Worm (Caenorhabditis elegans) whole organism, young adult: ENCODE results near the gene F54D5.15.

Source experiments
- B0035.1 ChIP-seq: sonication (generic microtip); optimal IDR thresholded peaks from 2 replicates; lab custom pipeline; 2016; ENCODE audit warnings: missing genetic modification characterization, mild to moderate bottlenecking, missing compliant biosample characterization, missing genotype, missing genetic modification reagents
- B0336.3 ChIP-seq: fragments of 200-800 bp; sonication (Bioruptor generic); IDR thresholded peaks from 2 replicates; pipeline ENCODE4 v1.3.6; 2022; ENCODE audit warnings: missing genetic modification characterization, missing compliant biosample characterization
- C06A6.2 ChIP-seq: fragments of 200-800 bp; sonication (Bioruptor generic); conservative IDR thresholded peaks from 2 replicates; pipeline ENCODE4 v1.3.6; 2022; ENCODE audit warnings: missing genetic modification characterization, missing compliant biosample characterization
- C17E4.6 ChIP-seq: fragments of 200-800 bp; sonication (Bioruptor generic); IDR thresholded peaks from 2 replicates; pipeline ENCODE4 v1.3.6; 2022; ENCODE audit warnings: missing genetic modification reagents, missing genetic modification characterization, missing compliant biosample characterization
- D2030.7 ChIP-seq: fragments of 200-800 bp; sonication (Bioruptor generic); IDR thresholded peaks from 2 replicates; pipeline ENCODE4 v1.3.6; 2022; ENCODE audit warnings: missing genetic modification reagents, missing genetic modification characterization, missing compliant biosample characterization
- F23B12.7 ChIP-seq: sonication (generic microtip); optimal IDR thresholded peaks from 2 replicates; lab custom pipeline; 2017; ENCODE audit warnings: missing genetic modification characterization, mild to moderate bottlenecking, missing compliant biosample characterization, antibody characterized with exemption, moderate library complexity; ENCODE audit not compliant: insufficient read depth
- F49E8.2 ChIP-seq: sonication (generic microtip); optimal IDR thresholded peaks from 3 replicates; lab custom pipeline; 2017; ENCODE audit warnings: missing genetic modification characterization, mild to moderate bottlenecking, missing compliant biosample characterization, antibody characterized with exemption, moderate library complexity; ENCODE audit not compliant: insufficient read depth
- K12H6.12 ChIP-seq: fragments of 200-800 bp; sonication (Bioruptor generic); optimal IDR thresholded peaks from 2 replicates; lab custom pipeline; 2018; ENCODE audit warnings: mild to moderate bottlenecking, missing genetic modification characterization, missing compliant biosample characterization
- Y67H2A.10 ChIP-seq: fragments of 200-800 bp; sonication (Bioruptor generic); conservative IDR thresholded peaks from 2 replicates; pipeline ENCODE4 v1.3.6; 2022; ENCODE audit warnings: missing genetic modification reagents, missing genetic modification characterization, missing compliant biosample characterization
- Y95B8A.8 ChIP-seq: fragments of 200-800 bp; sonication (Bioruptor generic); IDR thresholded peaks from 2 replicates; pipeline ENCODE4 v1.3.6; 2022; ENCODE audit warnings: missing genetic modification reagents, missing genetic modification characterization, missing compliant biosample characterization
- ZK185.1 ChIP-seq: sonication (generic microtip); optimal IDR thresholded peaks from 2 replicates; lab custom pipeline; 2016; ENCODE audit warnings: mild to moderate bottlenecking, missing genetic modification characterization, missing compliant biosample characterization; ENCODE audit not compliant: poor library complexity, severe bottlenecking
- aptf-2 ChIP-seq: fragments of 200-800 bp; sonication (Bioruptor generic); conservative IDR thresholded peaks from 2 replicates; pipeline ENCODE4 v1.3.6; 2022; ENCODE audit warnings: missing genetic modification reagents, missing genetic modification characterization, missing compliant biosample characterization
- aptf-3 ChIP-seq: fragments of 200-800 bp; sonication (Bioruptor generic); IDR thresholded peaks from 2 replicates; pipeline ENCODE4 v1.3.6; 2022; ENCODE audit warnings: missing genetic modification characterization, missing compliant biosample characterization
- attf-3 ChIP-seq: fragments of 200-800 bp; sonication (Bioruptor generic); conservative IDR thresholded peaks from 2 replicates; pipeline ENCODE4 v1.3.6; 2022; ENCODE audit warnings: missing genetic modification reagents, missing genetic modification characterization, missing compliant biosample characterization
- attf-5 ChIP-seq: fragments of 200-800 bp; sonication (Bioruptor generic); optimal IDR thresholded peaks from 2 replicates; lab custom pipeline; 2018; ENCODE audit warnings: mild to moderate bottlenecking, missing genetic modification characterization, missing compliant biosample characterization
- bed-1 ChIP-seq: fragments of 200-800 bp; sonication (Bioruptor generic); IDR thresholded peaks from 2 replicates; pipeline ENCODE4 v1.3.6; 2022; ENCODE audit warnings: missing genetic modification reagents, missing genetic modification characterization, missing compliant biosample characterization
- ceh-91 ChIP-seq: fragments of 200-800 bp; sonication (Bioruptor generic); IDR thresholded peaks from 2 replicates; pipeline ENCODE4 v1.3.6; 2022; ENCODE audit warnings: missing genetic modification reagents, missing genetic modification characterization, missing compliant biosample characterization
- dox-1 ChIP-seq: fragments of 200-800 bp; sonication (Bioruptor generic); IDR thresholded peaks from 2 replicates; pipeline ENCODE4 v1.3.6; 2022; ENCODE audit warnings: missing genetic modification reagents, missing genetic modification characterization, missing compliant biosample characterization
- dpl-1 ChIP-seq: fragments of 150-350 bp; optimal IDR thresholded peaks from 2 replicates; lab custom pipeline; 2014; ENCODE audit warnings: missing biosample characterization, missing genetic modification reagents, missing genetic modification characterization
- egl-18 ChIP-seq: fragments of 200-800 bp; sonication (Bioruptor generic); IDR thresholded peaks from 2 replicates; pipeline ENCODE4 v1.3.6; 2022; ENCODE audit warnings: missing genetic modification reagents, missing genetic modification characterization, missing compliant biosample characterization
- egl-44 ChIP-seq: fragments of 200-800 bp; sonication (Bioruptor generic); IDR thresholded peaks from 2 replicates; pipeline ENCODE4 v1.3.6; 2022; ENCODE audit warnings: missing genetic modification reagents, missing genetic modification characterization, missing compliant biosample characterization
- ekl-4 ChIP-seq: fragments of 200-800 bp; sonication (Bioruptor generic); IDR thresholded peaks from 2 replicates; pipeline ENCODE4 v1.3.6; 2022; ENCODE audit warnings: missing genetic modification reagents, missing genetic modification characterization, missing compliant biosample characterization
- hlh-12 ChIP-seq: sonication (generic microtip); optimal IDR thresholded peaks from 2 replicates; lab custom pipeline; 2016; ENCODE audit warnings: missing genetic modification characterization, missing compliant biosample characterization
- hlh-26 ChIP-seq: fragments of 200-800 bp; sonication (Bioruptor generic); conservative IDR thresholded peaks from 2 replicates; pipeline ENCODE4 v1.3.6; 2022; ENCODE audit warnings: missing genetic modification reagents, missing genetic modification characterization, missing compliant biosample characterization
- hmg-1.2 ChIP-seq: fragments of 200-800 bp; sonication (Bioruptor generic); IDR thresholded peaks from 2 replicates; pipeline ENCODE4 v1.3.6; 2022; ENCODE audit warnings: missing genetic modification reagents, missing genetic modification characterization, missing compliant biosample characterization
- lag-1 ChIP-seq: fragments of 200-800 bp; sonication (Bioruptor generic); IDR thresholded peaks from 2 replicates; pipeline ENCODE4 v1.3.6; 2022; ENCODE audit warnings: missing genetic modification reagents, missing genetic modification characterization, missing compliant biosample characterization
- let-526 ChIP-seq: fragments of 200-800 bp; sonication (Bioruptor generic); IDR thresholded peaks from 2 replicates; pipeline ENCODE4 v1.3.6; 2022; ENCODE audit warnings: missing genetic modification reagents, missing genetic modification characterization, missing compliant biosample characterization
- lin-35 ChIP-seq, 3 experiments: fragments of 150-350 bp in 2 of 3; sonication (generic microtip) in 1 of 3; optimal IDR thresholded peaks; 2 replicates each; lab custom pipeline; 2014 to 2018; ENCODE audit warnings: missing biosample characterization in 3 of 3, missing genetic modification characterization in 3 of 3, missing genetic modification reagents in 3 of 3
- lin-40 ChIP-seq: sonication (generic microtip); optimal IDR thresholded peaks from 2 replicates; lab custom pipeline; 2016; ENCODE audit warnings: missing genetic modification characterization, mild to moderate bottlenecking, missing compliant biosample characterization, missing genotype, missing genetic modification reagents
- lin-54 ChIP-seq: fragments of 200-800 bp; sonication (Bioruptor generic); optimal IDR thresholded peaks from 2 replicates; lab custom pipeline; 2018; ENCODE audit warnings: mild to moderate bottlenecking, missing genetic modification characterization, missing compliant biosample characterization
- madf-8 ChIP-seq: fragments of 200-800 bp; sonication (Bioruptor generic); conservative IDR thresholded peaks from 2 replicates; pipeline ENCODE4 v1.3.6; 2022; ENCODE audit warnings: missing genetic modification reagents, missing genetic modification characterization, missing compliant biosample characterization
- mxl-1 ChIP-seq: sonication (generic microtip); optimal IDR thresholded peaks from 2 replicates; lab custom pipeline; 2016; ENCODE audit warnings: missing genetic modification characterization, missing compliant biosample characterization
- nfya-1 ChIP-seq: sonication (generic microtip); optimal IDR thresholded peaks from 2 replicates; lab custom pipeline; 2017; ENCODE audit warnings: antibody characterized with exemption, missing compliant biosample characterization, missing genetic modification characterization, borderline replicate concordance; ENCODE audit not compliant: insufficient read depth
- nhr-120 ChIP-seq: fragments of 200-800 bp; sonication (Bioruptor generic); IDR thresholded peaks from 2 replicates; pipeline ENCODE4 v1.3.6; 2022; ENCODE audit warnings: missing genetic modification characterization, missing compliant biosample characterization
- nhr-179 ChIP-seq: sonication (generic microtip); optimal IDR thresholded peaks from 2 replicates; lab custom pipeline; 2016; ENCODE audit warnings: mild to moderate bottlenecking, missing genetic modification characterization, missing compliant biosample characterization
- pbrm-1 ChIP-seq: fragments of 200-800 bp; sonication (Bioruptor generic); IDR thresholded peaks from 2 replicates; pipeline ENCODE4 v1.3.6; 2022; ENCODE audit warnings: missing genetic modification reagents, missing genetic modification characterization, missing compliant biosample characterization
- pha-4 ChIP-seq: fragments of 150-350 bp; sonication (generic microtip); optimal IDR thresholded peaks from 2 replicates; lab custom pipeline; 2014; ENCODE audit warnings: missing biosample characterization, missing genetic modification reagents, missing genetic modification characterization
- rec-8 ChIP-seq, 2 experiments: sonication (generic microtip); optimal IDR thresholded peaks; 2 replicates each; lab custom pipeline; 2016; ENCODE audit warnings: mild to moderate bottlenecking in 2 of 2, missing genetic modification characterization in 2 of 2, missing genetic modification reagents in 2 of 2, missing genotype in 2 of 2, missing biosample characterization in 1 of 2, missing compliant biosample characterization in 1 of 2, moderate library complexity in 1 of 2
- repo-1 ChIP-seq: sonication (generic microtip); optimal IDR thresholded peaks from 2 replicates; lab custom pipeline; 2017; ENCODE audit warnings: mild to moderate bottlenecking, missing genetic modification characterization, missing compliant biosample characterization
- sea-2 ChIP-seq: fragments of 200-800 bp; sonication (Bioruptor generic); IDR thresholded peaks from 2 replicates; pipeline ENCODE4 v1.3.6; 2022; ENCODE audit warnings: missing genetic modification characterization, missing compliant biosample characterization
- snpc-1.3 ChIP-seq: sonication (generic microtip); optimal IDR thresholded peaks from 2 replicates; lab custom pipeline; 2017; ENCODE audit warnings: missing genetic modification characterization, mild to moderate bottlenecking, missing compliant biosample characterization, antibody characterized with exemption, moderate library complexity, missing genotype, missing genetic modification reagents; ENCODE audit not compliant: insufficient read depth
- snpc-4 ChIP-seq, 5 experiments: fragments of 150-350 bp in 1 of 5; sonication (generic microtip) in 4 of 5; optimal IDR thresholded peaks; 2 replicates each; lab custom pipeline; 2014 to 2018; ENCODE audit warnings: missing genetic modification characterization in 5 of 5, missing biosample characterization in 3 of 5, antibody characterized with exemption in 2 of 5, mild to moderate bottlenecking in 2 of 5, missing compliant biosample characterization in 2 of 5, missing genotype in 2 of 5, moderate library complexity in 2 of 5, missing genetic modification reagents in 1 of 5
- tbp1 ChIP-seq: fragments of 200-800 bp; sonication (Bioruptor generic); optimal IDR thresholded peaks from 2 replicates; lab custom pipeline; 2018; ENCODE audit warnings: mild to moderate bottlenecking, missing genetic modification characterization, missing compliant biosample characterization
- tlf-1 ChIP-seq: fragments of 200-800 bp; sonication (Bioruptor generic); optimal IDR thresholded peaks from 2 replicates; lab custom pipeline; 2018; ENCODE audit warnings: mild to moderate bottlenecking, missing genetic modification characterization, missing compliant biosample characterization
- zfh-2 ChIP-seq: fragments of 200-800 bp; sonication (Bioruptor generic); conservative IDR thresholded peaks from 2 replicates; pipeline ENCODE4 v1.3.6; 2022; ENCODE audit warnings: missing genetic modification reagents, missing genetic modification characterization, missing compliant biosample characterization
- ztf-25 ChIP-seq: fragments of 200-800 bp; sonication (Bioruptor generic); IDR thresholded peaks from 2 replicates; pipeline ENCODE4 v1.3.6; 2022; ENCODE audit warnings: missing genetic modification reagents, missing genetic modification characterization, missing compliant biosample characterization
- ztf-28 ChIP-seq: fragments of 200-800 bp; sonication (Bioruptor generic); IDR thresholded peaks from 2 replicates; pipeline ENCODE4 v1.3.6; 2022; ENCODE audit warnings: missing genetic modification reagents, missing genetic modification characterization, missing compliant biosample characterization

F54D5.15 gene

DNA sequence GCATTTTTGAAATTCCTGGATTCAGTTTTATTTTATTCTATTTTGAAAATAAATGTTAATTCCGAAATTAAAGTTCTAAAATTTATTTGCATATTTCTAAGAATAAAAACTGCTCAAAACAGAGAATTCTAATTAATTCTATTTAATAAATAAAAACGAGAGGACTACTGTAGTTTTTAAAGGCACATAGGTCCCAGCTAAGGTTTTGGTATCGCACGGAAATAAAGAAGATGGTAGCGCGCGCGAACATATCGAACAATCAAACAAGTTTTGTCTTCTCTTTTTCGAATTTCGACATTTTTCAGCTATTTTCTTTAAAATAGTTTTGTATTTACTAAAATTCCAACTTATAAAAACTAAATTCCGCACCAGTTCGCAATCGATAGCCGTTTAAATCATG, 13.8 kb upstream of the F54D5.15 start (continued):
- TF ChIP-seq repo-1 (tag; lab: Kevin White, UChicago) (no peak), hmg-1.2 (GFP tag; lab: Robert Waterston, UW) (peak; percentile 45; the same call in 1 of the 2 replicates), Y67H2A.10 (GFP tag; lab: Robert Waterston, UW) (no peak), egl-44 (GFP tag; lab: Robert Waterston, UW) (no peak), aptf-2 (GFP tag; lab: Robert Waterston, UW) (no peak), tbp1 (peak; percentile 60), C06A6.2 (no peak), C17E4.6 (GFP tag; lab: Robert Waterston, UW) (no peak), tlf-1 (GFP tag; lab: Kevin White, UChicago) (peak; percentile 71), lin-40 (no peak), hlh-26 (GFP tag; lab: Robert Waterston, UW) (no peak), attf-3 (GFP tag; lab: Robert Waterston, UW) (no peak), hlh-12 (tag; lab: Kevin White, UChicago) (no peak), dpl-1 (GFP tag; lab: Kevin White, UChicago) (peak; percentile 89), D2030.7 (GFP tag; lab: Robert Waterston, UW) (peak; percentile 94), dox-1 (GFP tag; lab: Robert Waterston, UW) (peak; percentile 81), aptf-3 (GFP tag; lab: Robert Waterston, UW) (no peak), madf-8 (GFP tag; lab: Robert Waterston, UW) (peak; percentile 96), rec-8 (tag; optimal IDR thresholded peaks at IDR 0.05; lab: Kevin White, UChicago) (no peak), attf-5 (GFP tag; lab: Kevin White, UChicago) (no peak), B0035.1 (tag; lab: Kevin White, UChicago) (no peak), nfya-1 (tag; lab: Kevin White, UChicago) (no peak), F49E8.2 (tag; lab: Kevin White, UChicago) (no peak), let-526 (no peak), mxl-1 (tag; lab: Kevin White, UChicago) (no peak), lin-35 (GFP tag; optimal IDR thresholded peaks at IDR 0.05; lab: Kevin White, UChicago) (peak in 1 of 3 experiments; percentile 77), snpc-1.3 (tag; lab: Kevin White, UChicago) (peak; percentile 47), snpc-4 (GFP tag; optimal IDR thresholded peaks at IDR 0.05; lab: Kevin White, UChicago) (no peak), snpc-4 (tag; optimal IDR thresholded peaks at IDR 0.05; lab: Kevin White, UChicago) (peak in 2 of 4 experiments; percentile 2 to 44), Y95B8A.8 (GFP tag; lab: Robert Waterston, UW) (peak; percentile 89; the same call in 1 of the 2 replicates), zfh-2 (GFP tag; lab: Robert Waterston, UW) (no peak), ztf-25 (GFP tag; lab: Robert Waterston, UW) (no peak), K12H6.12 (no peak), bed-1 (no peak), lin-54 (GFP tag; lab: Kevin White, UChicago) (peak; percentile 80), ekl-4 (GFP tag; lab: Robert Waterston, UW) (peak; percentile 75), lag-1 (GFP tag; lab: Robert Waterston, UW) (no peak), ztf-28 (no peak), sea-2 (GFP tag; lab: Robert Waterston, UW) (no peak), ZK185.1 (tag; lab: Kevin White, UChicago) (no peak), B0336.3 (GFP tag; lab: Robert Waterston, UW) (0 out of 2 replicates have a peak, but pooled peaks have one; percentile 55), ceh-91 (GFP tag; lab: Robert Waterston, UW) (peak; percentile 95), egl-18 (no peak), pbrm-1 (0 out of 2 replicates have a peak, but pooled peaks have one; percentile 21), nhr-179 (no peak), F23B12.7 (tag; lab: Kevin White, UChicago) (no peak), pha-4 (tag; lab: Kevin White, UChicago) (no peak), nhr-120 (GFP tag; lab: Robert Waterston, UW) (no peak)
